Worm (Caenorhabditis elegans): ENCODE measurements around the gene lin-46.
A peak's percentile ranks its signal among the peaks of the same experiment; 100 is the strongest.

lin-46 gene

ce11 chrV:12950812-12951528 lies 17.7 kb upstream of the lin-46 start, which contains the start of the genes T16G1.9 and T16G1.18 (continued):
- TF ChIP-seq snpc-4 (GFP tag; optimal IDR thresholded peaks at IDR 0.05) (no peak), snpc-4 (tag; optimal IDR thresholded peaks at IDR 0.05) (peak in 1 of 4 experiments; percentile 33)

DNA sequence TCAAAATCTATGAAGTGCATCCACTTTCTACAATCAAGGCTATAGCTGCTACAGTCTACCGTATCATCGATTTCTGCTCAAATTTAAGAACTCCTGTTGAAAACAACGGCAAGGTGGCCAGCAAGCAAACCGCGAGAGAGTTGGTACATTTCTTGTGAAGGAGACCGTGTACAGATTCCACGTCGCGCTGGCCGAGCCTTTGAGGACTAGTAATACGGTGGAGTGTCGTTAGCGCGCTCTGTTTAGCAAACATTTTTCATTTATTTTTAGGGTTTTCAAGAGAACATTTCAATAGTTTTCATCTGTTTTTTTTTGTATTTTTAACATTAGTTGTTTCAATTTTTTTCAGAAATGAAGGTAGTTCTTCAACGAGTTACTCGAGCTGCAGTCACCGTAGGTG lies 16.4 kb upstream of the lin-46 start, which contains the start of gene pqn-68:
pqn-68 (plus strand) TSS at position 350 of the 400 bp plus-strand sequence.
- TF ChIP-seq ztf-25 (GFP tag; IDR thresholded peaks at IDR 0.05) (no peak), aptf-3 (GFP tag; IDR thresholded peaks at IDR 0.05) (no peak), hlh-12 (tag; optimal IDR thresholded peaks at IDR 0.05) (no peak), ceh-40 (GFP tag; IDR thresholded peaks at IDR 0.05) (no peak), nfyb-1 (GFP tag; IDR thresholded peaks at IDR 0.05) (0 out of 2 replicates have a peak, but pooled peaks have one; percentile 22), snpc-3.4 (tag; optimal IDR thresholded peaks at IDR 0.05) (no peak), hmg-20 (GFP tag; IDR thresholded peaks at IDR 0.05) (no peak), mxl-1 (tag; optimal IDR thresholded peaks at IDR 0.05) (no peak), let-607 (tag; optimal IDR thresholded peaks at IDR 0.05) (peak; percentile 61 to 62), K12H6.12 (tag; optimal IDR thresholded peaks at IDR 0.05) (no peak), F52B5.7 (tag; optimal IDR thresholded peaks at IDR 0.05) (no peak), mcd-1 (GFP tag; IDR thresholded peaks at IDR 0.05) (0 out of 2 replicates have a peak, but pooled peaks have one; percentile 24), ztf-26 (tag; optimal IDR thresholded peaks at IDR 0.05) (no peak), F49E8.2 (tag; optimal IDR thresholded peaks at IDR 0.05; ENCODE audit: insufficient read depth) (no peak), snpc-1.3 (tag; optimal IDR thresholded peaks at IDR 0.05; ENCODE audit: insufficient read depth) (no peak), dpl-1 (GFP tag; optimal IDR thresholded peaks at IDR 0.05) (no peak), B0261.1 (tag; optimal IDR thresholded peaks at IDR 0.05) (no peak), akir-1 (GFP tag; optimal IDR thresholded peaks at IDR 0.05) (no peak), hrde-1 (tag; optimal IDR thresholded peaks at IDR 0.05; ENCODE audit: borderline replicate concordance) (no peak), attf-6 (GFP tag; IDR thresholded peaks at IDR 0.05) (no peak), ama-1 (optimal IDR thresholded peaks at IDR 0.05) (no peak), ama-1 (GFP tag; optimal IDR thresholded peaks at IDR 0.05) (no peak), Y56A3A.18 (GFP tag; IDR thresholded peaks at IDR 0.05) (no peak), attf-3 (GFP tag; conservative IDR thresholded peaks at IDR 0.05) (peak; percentile 91), pha-4 (tag; optimal IDR thresholded peaks at IDR 0.05) (no peak), K11D2.4 (GFP tag; IDR thresholded peaks at IDR 0.05) (no peak), cebp-2 (GFP tag; IDR thresholded peaks at IDR 0.05) (no peak), C17E4.6 (GFP tag; IDR thresholded peaks at IDR 0.05) (no peak), somi-1 (GFP tag; optimal IDR thresholded peaks at IDR 0.05) (no peak), mel-28 (tag; optimal IDR thresholded peaks at IDR 0.05; ENCODE audit: borderline replicate concordance) (no peak), bed-1 (GFP tag; IDR thresholded peaks at IDR 0.05) (no peak), sptf-2 (GFP tag; optimal IDR thresholded peaks at IDR 0.05) (no peak)

DNA sequence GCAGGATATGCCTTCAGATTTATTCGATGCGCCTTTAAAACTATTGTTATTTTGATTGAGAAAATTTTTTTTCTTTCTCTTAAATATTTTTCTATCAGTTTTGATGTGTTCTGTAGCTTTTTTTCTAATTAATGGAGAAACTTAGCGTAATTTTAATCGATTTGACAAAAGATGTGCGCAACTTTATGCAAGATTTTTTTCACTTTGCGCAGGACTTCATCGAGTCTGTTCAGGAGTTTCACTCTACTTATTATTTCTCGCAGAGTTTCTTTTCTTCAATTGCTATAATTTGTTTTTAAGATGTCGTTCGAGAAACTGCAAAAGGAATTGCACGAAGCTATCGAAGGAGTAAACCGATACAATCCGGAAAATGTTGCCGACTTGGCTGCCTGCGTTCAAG lies 15.0 kb upstream of the lin-46 start, which contains the start of gene eif-3.K:
eif-3.K (plus strand) TSS at position 301 of the 400 bp plus-strand sequence.
- TF ChIP-seq ztf-28 (GFP tag; IDR thresholded peaks at IDR 0.05) (no peak), chd-7 (tag; optimal IDR thresholded peaks at IDR 0.05) (no peak), nhr-90 (tag; optimal IDR thresholded peaks at IDR 0.05) (no peak), egrh-3 (GFP tag; IDR thresholded peaks at IDR 0.05) (no peak), Y67H2A.10 (GFP tag; conservative IDR thresholded peaks at IDR 0.05) (no peak), lsy-27 (tag; optimal IDR thresholded peaks at IDR 0.05; ENCODE audit: borderline replicate concordance, insufficient read depth) (no peak), madf-10 (tag; optimal IDR thresholded peaks at IDR 0.05) (no peak), hlh-12 (tag; optimal IDR thresholded peaks at IDR 0.05) (no peak), zfh-2 (GFP tag; conservative IDR thresholded peaks at IDR 0.05) (no peak), B0261.1 (tag; optimal IDR thresholded peaks at IDR 0.05) (no peak), F49E8.2 (tag; optimal IDR thresholded peaks at IDR 0.05; ENCODE audit: insufficient read depth) (no peak), unc-130 (GFP tag; optimal IDR thresholded peaks at IDR 0.05) (no peak), madf-6 (GFP tag; IDR thresholded peaks at IDR 0.05) (no peak), aptf-2 (GFP tag; conservative IDR thresholded peaks at IDR 0.05) (no peak), ets-4 (GFP tag; optimal IDR thresholded peaks at IDR 0.05) (no peak), lin-35 (GFP tag; optimal IDR thresholded peaks at IDR 0.05) (no peak)
